Fruit fly (Drosophila melanogaster) whole organism, embryonic: ENCODE results near the gene CG42795.
A peak's percentile ranks its signal among the peaks of the same experiment; 100 is the strongest.

ENCODE experiments used
- BEAF-32 ChIP-seq: fragments of 200-800 bp; sonication (Bioruptor generic); optimal IDR thresholded peaks from 3 replicates; lab custom pipeline; 2017; ENCODE audit warnings: missing biosample characterization, missing genetic modification characterization, mild to moderate bottlenecking, moderate library complexity, missing genetic modification reagents
- CG10274 ChIP-seq: fragments of 200-800 bp; sonication (Bioruptor generic); optimal IDR thresholded peaks from 3 replicates; lab custom pipeline; 2017; ENCODE audit warnings: missing biosample characterization, mild to moderate bottlenecking, missing genetic modification characterization
- CG10366 ChIP-seq: fragments of 200-800 bp; sonication (Bioruptor generic); IDR thresholded peaks from 2 replicates; pipeline ENCODE4 v1.3.6; 2022; ENCODE audit warnings: missing biosample characterization, missing genetic modification characterization
- CG11695 ChIP-seq: fragments of 200-800 bp; sonication (Bioruptor generic); IDR thresholded peaks from 3 replicates; pipeline ENCODE4 v1.3.6; 2022; ENCODE audit warnings: missing biosample characterization, missing genetic modification characterization
- CG13123 ChIP-seq: fragments of 200-800 bp; sonication (Bioruptor generic); optimal IDR thresholded peaks from 2 replicates; lab custom pipeline; 2016; ENCODE audit warnings: missing biosample characterization, missing genetic modification characterization
- CG13424 ChIP-seq: fragments of 200-800 bp; sonication (Bioruptor generic); optimal IDR thresholded peaks from 2 replicates; lab custom pipeline; 2019; ENCODE audit warnings: missing biosample characterization, mild to moderate bottlenecking, missing genetic modification characterization, moderate library complexity
- CG15073 ChIP-seq: fragments of 200-800 bp; sonication (Bioruptor generic); optimal IDR thresholded peaks from 2 replicates; lab custom pipeline; 2016; ENCODE audit warnings: missing biosample characterization, missing genetic modification characterization
- CG15269 ChIP-seq: fragments of 200-800 bp; sonication (Bioruptor generic); optimal IDR thresholded peaks from 2 replicates; lab custom pipeline; 2018; ENCODE audit warnings: missing biosample characterization, mild to moderate bottlenecking, missing genetic modification characterization, moderate library complexity
- CG17186 ChIP-seq: fragments of 200-800 bp; sonication (Bioruptor generic); optimal IDR thresholded peaks from 3 replicates; lab custom pipeline; 2017; ENCODE audit warnings: missing biosample characterization, missing genetic modification reagents, missing genetic modification characterization
- CG17361 ChIP-seq: fragments of 200-800 bp; sonication (Bioruptor generic); IDR thresholded peaks from 3 replicates; pipeline ENCODE4 v1.3.6; 2022; ENCODE audit warnings: missing biosample characterization, missing genetic modification characterization
- CG18619 ChIP-seq: fragments of 200-800 bp; sonication (Bioruptor generic); optimal IDR thresholded peaks from 3 replicates; lab custom pipeline; 2017; ENCODE audit warnings: missing biosample characterization, mild to moderate bottlenecking, missing genetic modification characterization
- CG2199 ChIP-seq: fragments of 200-800 bp; sonication (Bioruptor generic); IDR thresholded peaks from 3 replicates; pipeline ENCODE4 v1.3.6; 2022; ENCODE audit warnings: missing biosample characterization, missing genetic modification characterization
- CG2712 ChIP-seq: fragments of 200-800 bp; optimal IDR thresholded peaks from 3 replicates; lab custom pipeline; 2019; ENCODE audit warnings: missing biosample characterization, mild to moderate bottlenecking, missing genetic modification characterization, moderate library complexity
- CG31365 ChIP-seq: fragments of 200-800 bp; sonication (Bioruptor generic); optimal IDR thresholded peaks from 2 replicates; lab custom pipeline; 2018; ENCODE audit warnings: missing biosample characterization, mild to moderate bottlenecking, missing genetic modification characterization
- CG3847 ChIP-seq: fragments of 200-800 bp; sonication (Bioruptor generic); IDR thresholded peaks from 2 replicates; pipeline ENCODE4 v1.3.6; 2022; ENCODE audit warnings: missing biosample characterization, missing genetic modification characterization
- CG6654 ChIP-seq: fragments of 200-800 bp; sonication (Bioruptor generic); optimal IDR thresholded peaks from 2 replicates; lab custom pipeline; 2017; ENCODE audit warnings: missing biosample characterization, mild to moderate bottlenecking, missing genetic modification characterization
- CG6683 ChIP-seq: fragments of 200-800 bp; sonication (Bioruptor generic); optimal IDR thresholded peaks from 2 replicates; lab custom pipeline; 2017; ENCODE audit warnings: missing biosample characterization, mild to moderate bottlenecking, missing genetic modification characterization, missing genetic modification reagents
- CG9215 ChIP-seq: fragments of 200-800 bp; sonication (Bioruptor generic); IDR thresholded peaks from 2 replicates; pipeline ENCODE4 v1.3.6; 2022; ENCODE audit warnings: missing biosample characterization, missing genetic modification characterization
- CG9876 ChIP-seq: fragments of 200-800 bp; sonication (Bioruptor generic); optimal IDR thresholded peaks from 2 replicates; lab custom pipeline; 2016; ENCODE audit warnings: missing biosample characterization, missing genetic modification characterization
- CoRest ChIP-seq: fragments of 200-800 bp; sonication (Bioruptor generic); optimal IDR thresholded peaks from 3 replicates; lab custom pipeline; 2018; ENCODE audit warnings: missing biosample characterization, mild to moderate bottlenecking, missing genetic modification characterization, moderate library complexity
- Dp ChIP-seq: fragments of 200-800 bp; sonication (Bioruptor generic); optimal IDR thresholded peaks from 2 replicates; lab custom pipeline; 2018; ENCODE audit warnings: missing biosample characterization, mild to moderate bottlenecking, missing genetic modification characterization, moderate library complexity
- Dref ChIP-seq: fragments of 200-800 bp; sonication (Bioruptor generic); IDR thresholded peaks from 2 replicates; pipeline ENCODE4 v1.3.6; 2022; ENCODE audit warnings: missing biosample characterization, missing genetic modification characterization
- Gsc ChIP-seq: fragments of 200-800 bp; sonication (Bioruptor generic); IDR thresholded peaks from 2 replicates; pipeline ENCODE4 v1.3.6; 2022; ENCODE audit warnings: missing biosample characterization, missing genetic modification characterization
- HLHmδ ChIP-seq: fragments of 200-800 bp; sonication (Bioruptor generic); optimal IDR thresholded peaks from 2 replicates; lab custom pipeline; 2018; ENCODE audit warnings: missing biosample characterization, mild to moderate bottlenecking, missing genetic modification characterization, moderate library complexity
- Hmx ChIP-seq: fragments of 200-800 bp; sonication (Bioruptor generic); optimal IDR thresholded peaks from 2 replicates; lab custom pipeline; 2016; ENCODE audit warnings: missing biosample characterization, missing genetic modification characterization
- MBD-R2 ChIP-seq: fragments of 200-800 bp; sonication (Bioruptor generic); IDR thresholded peaks from 2 replicates; pipeline ENCODE4 v1.3.6; 2022; ENCODE audit warnings: missing biosample characterization, missing genetic modification characterization
- Tbp ChIP-seq: fragments of >200 bp; optimal IDR thresholded peaks from 2 replicates; lab custom pipeline; 2018; ENCODE audit warnings: missing biosample characterization, missing genetic modification characterization
- ac ChIP-seq: fragments of 200-800 bp; sonication (Bioruptor generic); optimal IDR thresholded peaks from 3 replicates; lab custom pipeline; 2017; ENCODE audit warnings: missing biosample characterization, mild to moderate bottlenecking, missing genetic modification characterization
- cato ChIP-seq: fragments of 200-800 bp; sonication (Bioruptor generic); optimal IDR thresholded peaks from 2 replicates; lab custom pipeline; 2016; ENCODE audit warnings: missing biosample characterization, missing genetic modification characterization, borderline replicate concordance
- crol ChIP-seq: fragments of 200-800 bp; sonication (Bioruptor generic); IDR thresholded peaks from 2 replicates; pipeline ENCODE4 v1.3.6; 2022; ENCODE audit warnings: missing biosample characterization, missing genetic modification characterization
- danr ChIP-seq: fragments of 200-800 bp; sonication (Bioruptor generic); IDR thresholded peaks from 2 replicates; pipeline ENCODE4 v1.3.6; 2022; ENCODE audit warnings: missing biosample characterization, missing genetic modification characterization
- en ChIP-seq: fragments of 200-800 bp; sonication (Bioruptor generic); optimal IDR thresholded peaks from 2 replicates; lab custom pipeline; 2016; ENCODE audit warnings: missing biosample characterization, missing genetic modification characterization
- esg ChIP-seq: fragments of 200-800 bp; sonication (Bioruptor generic); conservative IDR thresholded peaks from 2 replicates; pipeline ENCODE4 v1.3.6; 2022; ENCODE audit warnings: missing biosample characterization, missing genetic modification characterization
- gcm ChIP-seq: fragments of 200-800 bp; sonication (Bioruptor generic); optimal IDR thresholded peaks from 2 replicates; lab custom pipeline; 2019; ENCODE audit warnings: missing biosample characterization, mild to moderate bottlenecking, missing genetic modification characterization, moderate library complexity
- gem ChIP-seq: fragments of 200-800 bp; sonication (Bioruptor generic); optimal IDR thresholded peaks from 2 replicates; lab custom pipeline; 2019; ENCODE audit warnings: missing biosample characterization, mild to moderate bottlenecking, missing genetic modification characterization, moderate library complexity
- grau ChIP-seq: fragments of 200-800 bp; optimal IDR thresholded peaks from 3 replicates; lab custom pipeline; 2019; ENCODE audit warnings: missing biosample characterization, mild to moderate bottlenecking, missing genetic modification characterization, moderate library complexity
- hbn ChIP-seq: fragments of 200-800 bp; sonication (Bioruptor generic); IDR thresholded peaks from 2 replicates; pipeline ENCODE4 v1.3.6; 2022; ENCODE audit warnings: missing biosample characterization, missing genetic modification characterization; ENCODE audit not compliant: partially characterized antibody
- lab ChIP-seq: fragments of 200-800 bp; sonication (Bioruptor generic); optimal IDR thresholded peaks from 3 replicates; lab custom pipeline; 2017; ENCODE audit warnings: missing biosample characterization, missing genetic modification characterization, mild to moderate bottlenecking, moderate library complexity, missing genetic modification reagents
- maf-S ChIP-seq: fragments of 200-800 bp; sonication (Bioruptor generic); optimal IDR thresholded peaks from 2 replicates; lab custom pipeline; 2016; ENCODE audit warnings: missing biosample characterization, missing genetic modification characterization
- nmo ChIP-seq: fragments of 200-800 bp; sonication (Bioruptor generic); optimal IDR thresholded peaks from 2 replicates; lab custom pipeline; 2018; ENCODE audit warnings: missing biosample characterization, mild to moderate bottlenecking, missing genetic modification characterization, moderate library complexity
- nom ChIP-seq: fragments of 200-800 bp; sonication (Bioruptor generic); optimal IDR thresholded peaks from 2 replicates; lab custom pipeline; 2017; ENCODE audit warnings: missing biosample characterization, missing genetic modification characterization, mild to moderate bottlenecking, moderate library complexity, missing genetic modification reagents
- odd ChIP-seq: fragments of 200-800 bp; sonication (Bioruptor generic); optimal IDR thresholded peaks from 2 replicates; lab custom pipeline; 2017; ENCODE audit warnings: missing biosample characterization, mild to moderate bottlenecking, missing genetic modification characterization
- p53 ChIP-seq: fragments of 200-800 bp; sonication (Bioruptor generic); optimal IDR thresholded peaks from 2 replicates; lab custom pipeline; 2016; ENCODE audit warnings: missing biosample characterization, missing genetic modification characterization
- peb ChIP-seq: fragments of 200-800 bp; sonication (Bioruptor generic); IDR thresholded peaks from 2 replicates; pipeline ENCODE4 v1.3.6; 2022; ENCODE audit warnings: missing biosample characterization, missing genetic modification characterization
- pfk ChIP-seq: fragments of 200-800 bp; sonication (Bioruptor generic); optimal IDR thresholded peaks from 2 replicates; lab custom pipeline; 2018; ENCODE audit warnings: missing biosample characterization, mild to moderate bottlenecking, missing genetic modification characterization, moderate library complexity
- psq ChIP-seq: fragments of 200-800 bp; sonication (Bioruptor generic); optimal IDR thresholded peaks from 2 replicates; lab custom pipeline; 2017; ENCODE audit warnings: missing biosample characterization, missing genetic modification characterization
- pzg ChIP-seq: fragments of 200-800 bp; sonication (Bioruptor generic); optimal IDR thresholded peaks from 3 replicates; lab custom pipeline; 2018; ENCODE audit warnings: missing biosample characterization, mild to moderate bottlenecking, missing genetic modification characterization, moderate library complexity
- slp2 ChIP-seq: fragments of 200-800 bp; sonication (Bioruptor generic); optimal IDR thresholded peaks from 2 replicates; lab custom pipeline; 2016; ENCODE audit warnings: missing biosample characterization, missing genetic modification characterization
- stwl ChIP-seq: fragments of 200-800 bp; sonication (Bioruptor generic); optimal IDR thresholded peaks from 3 replicates; lab custom pipeline; 2018; ENCODE audit warnings: missing biosample characterization, mild to moderate bottlenecking, missing genetic modification characterization, moderate library complexity
- trem ChIP-seq: fragments of 200-800 bp; optimal IDR thresholded peaks from 3 replicates; lab custom pipeline; 2019; ENCODE audit warnings: missing biosample characterization, mild to moderate bottlenecking, missing genetic modification characterization, moderate library complexity
- tx ChIP-seq: fragments of 200-800 bp; sonication (Bioruptor generic); optimal IDR thresholded peaks from 2 replicates; lab custom pipeline; 2016; ENCODE audit warnings: missing biosample characterization, missing genetic modification characterization

The CG42795 gene

DNA sequence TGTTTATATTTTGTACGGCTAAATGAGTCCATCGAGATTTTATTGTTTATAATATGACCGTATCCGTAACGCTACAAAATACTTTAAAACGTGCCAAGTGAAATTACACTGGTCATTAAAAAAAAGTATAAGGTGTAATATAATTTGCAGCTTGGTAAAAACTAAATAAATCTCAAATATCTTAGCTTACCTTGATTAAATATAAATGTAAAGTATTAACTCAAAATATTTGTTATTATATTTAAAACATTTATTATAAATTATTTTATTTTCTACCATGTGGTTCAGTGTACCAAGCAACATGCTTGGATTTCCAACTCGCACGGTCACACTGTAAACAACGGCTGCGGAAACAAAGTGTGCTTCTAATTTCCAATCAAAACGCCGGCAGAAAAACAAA, 36.3 kb downstream of the CG42795 start, which contains the start of the genes Sirt6 and pont (continued):
- TF ChIP-seq CG11695 (GFP tag; lab: Robert Waterston, UW) (no peak), CG31365 (tag; lab: Kevin White, UChicago) (peak; percentile 33), gem (peak; percentile 99), ac (GFP tag; lab: Kevin White, UChicago) (peak; percentile 31), CG6654 (peak; percentile 72), pzg (GFP tag; lab: Kevin White, UChicago) (peak; percentile 38), nmo (GFP tag; lab: Kevin White, UChicago) (peak; percentile 99), CG13424 (peak; percentile 96), HLHmδ (GFP tag; lab: Kevin White, UChicago) (no peak), CG17186 (peak; percentile 36), CG9876 (GFP tag; lab: Kevin White, UChicago) (no peak), Gsc (no peak), lab (peak; percentile 94), CG6683 (peak; percentile 84), CG10274 (peak; percentile 32), CG15269 (tag; lab: Kevin White, UChicago) (peak; percentile 96), en (GFP tag; lab: Kevin White, UChicago) (no peak), grau (peak; percentile 96), Dref (GFP tag; lab: Robert Waterston, UW) (no peak), crol (GFP tag; lab: Robert Waterston, UW) (no peak), cato (peak; percentile 87), p53 (GFP tag; lab: Kevin White, UChicago) (no peak), gcm (peak; percentile 96), CG15073 (GFP tag; lab: Kevin White, UChicago) (peak; percentile 58), esg (GFP tag; lab: Robert Waterston, UW) (no peak), psq (peak; percentile 87), CG2712 (peak; percentile 98), danr (GFP tag; lab: Robert Waterston, UW) (no peak), CG2199 (GFP tag; lab: Robert Waterston, UW) (no peak), CG10366 (GFP tag; lab: Robert Waterston, UW) (no peak), CG17361 (GFP tag; lab: Robert Waterston, UW) (no peak), CoRest (peak; percentile 98), Tbp (GFP tag; lab: Kevin White, UChicago) (no peak), pfk (GFP tag; lab: Kevin White, UChicago) (no peak), odd (peak; percentile 83), slp2 (no peak), maf-S (GFP tag; lab: Kevin White, UChicago) (peak; percentile 7), CG3847 (GFP tag; lab: Robert Waterston, UW) (no peak), hbn (GFP tag; lab: Robert Waterston, UW) (no peak), nom (no peak), stwl (tag; lab: Kevin White, UChicago) (peak; percentile 89), tx (GFP tag; lab: Kevin White, UChicago) (peak; percentile 22), Dp (GFP tag; lab: Kevin White, UChicago) (peak; percentile 13), peb (GFP tag; lab: Robert Waterston, UW) (no peak), CG9215 (GFP tag; lab: Robert Waterston, UW) (no peak), trem (tag; lab: Kevin White, UChicago) (peak; percentile 96), CG13123 (GFP tag; lab: Kevin White, UChicago) (peak; percentile 89), Hmx (GFP tag; lab: Kevin White, UChicago) (peak; percentile 23), CG18619 (GFP tag; lab: Kevin White, UChicago) (peak; percentile 91), MBD-R2 (no peak), BEAF-32 (GFP tag; lab: Kevin White, UChicago) (peak; percentile 26)
